Worm (Caenorhabditis elegans): ENCODE data around the gene Y51A2D.21.

DNA sequence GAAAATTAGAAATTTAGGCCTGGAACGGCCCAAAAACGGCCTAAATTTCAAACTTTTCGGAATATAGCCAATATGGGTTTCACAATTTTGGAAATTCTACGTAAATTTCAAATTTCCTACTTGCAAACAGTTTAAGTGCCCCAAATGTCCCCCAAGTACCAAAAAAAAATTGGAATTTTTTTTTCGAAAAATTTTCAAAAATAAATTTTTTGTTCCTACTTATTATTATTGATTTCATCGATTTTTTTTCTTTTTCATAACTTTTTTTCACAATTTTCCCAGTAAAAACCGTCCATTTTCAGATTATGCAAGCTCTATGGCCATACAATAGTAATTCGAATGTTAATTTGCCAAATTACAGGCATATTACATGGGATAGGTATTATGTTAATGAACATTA lies at the start of gene Y51A2D.21:
- no peak for TF ChIP-seq B0336.3 (GFP tag; IDR thresholded peaks at IDR 0.05)
- TF ChIP-seq sea-2 (GFP tag; IDR thresholded peaks at IDR 0.05): no peak
- TF ChIP-seq K11D2.4 (GFP tag; IDR thresholded peaks at IDR 0.05): no peak
- no peak for TF ChIP-seq F55B11.4 (tag; optimal IDR thresholded peaks at IDR 0.05; ENCODE audit: borderline replicate concordance, insufficient read depth)
- no peak for TF ChIP-seq efl-1 (GFP tag; optimal IDR thresholded peaks at IDR 0.05)
- no peak for TF ChIP-seq snpc-4 (GFP tag; optimal IDR thresholded peaks at IDR 0.05)
- TF ChIP-seq snpc-4 (tag; optimal IDR thresholded peaks at IDR 0.05): no peak
- no peak for TF ChIP-seq lin-35 (GFP tag; optimal IDR thresholded peaks at IDR 0.05)
- TF ChIP-seq nhr-80 (tag; optimal IDR thresholded peaks at IDR 0.05): no peak
- no peak for TF ChIP-seq hmg-1.2 (GFP tag; IDR thresholded peaks at IDR 0.05)
- no peak for TF ChIP-seq snpc-3.4 (tag; optimal IDR thresholded peaks at IDR 0.05)
- TF ChIP-seq ekl-4 (GFP tag; IDR thresholded peaks at IDR 0.05): no peak

Data from whole organism, young adult.